Worm (Caenorhabditis elegans) whole organism, L1 larva: Measurements from ENCODE around the gene sor-1.

ENCODE experiments used
- C34B4.2 ChIP-seq: sonication (generic microtip); optimal IDR thresholded peaks from 2 replicates; lab custom pipeline; 2017; ENCODE audit warnings: mild to moderate bottlenecking, missing genetic modification characterization, missing compliant biosample characterization
- F16B12.6 ChIP-seq: fragments of 150-350 bp; optimal IDR thresholded peaks from 2 replicates; lab custom pipeline; 2014; ENCODE audit warnings: missing biosample characterization, missing genetic modification characterization
- aha-1 ChIP-seq: fragments of 150-350 bp; optimal IDR thresholded peaks from 2 replicates; lab custom pipeline; 2014; ENCODE audit warnings: missing biosample characterization, missing genetic modification characterization
- aly-2 ChIP-seq: fragments of 150-350 bp; optimal IDR thresholded peaks from 2 replicates; lab custom pipeline; 2014; ENCODE audit warnings: missing biosample characterization, missing genetic modification characterization
- ama-1 ChIP-seq: fragments of 150-350 bp; optimal IDR thresholded peaks from 2 replicates; lab custom pipeline; 2014
- ceh-82 ChIP-seq, 3 experiments: fragments of 150-350 bp in 1 of 3; sonication (generic microtip) in 2 of 3; optimal IDR thresholded peaks; 2 replicates each; lab custom pipeline; 2014 to 2017; ENCODE audit warnings: missing biosample characterization in 3 of 3, missing genetic modification characterization in 3 of 3
- ceh-90 ChIP-seq: sonication (generic microtip); optimal IDR thresholded peaks from 2 replicates; lab custom pipeline; 2016; ENCODE audit warnings: missing genetic modification characterization, missing compliant biosample characterization
- ces-1 ChIP-seq: fragments of 150-350 bp; optimal IDR thresholded peaks from 2 replicates; lab custom pipeline; 2014; ENCODE audit warnings: missing biosample characterization, missing genetic modification reagents, missing genetic modification characterization
- dsc-1 ChIP-seq: sonication (generic microtip); optimal IDR thresholded peaks from 2 replicates; lab custom pipeline; 2016; ENCODE audit warnings: mild to moderate bottlenecking, missing genetic modification characterization, missing compliant biosample characterization
- efl-1 ChIP-seq, 4 experiments: fragments of 150-350 bp; optimal IDR thresholded peaks in 3 of 4; peaks in 1 of 4; 1 replicate in 1 of 4; 2 replicates in 3 of 4; lab custom pipeline; 2014; ENCODE audit warnings: missing biosample characterization in 2 of 4, missing genetic modification characterization in 2 of 4, missing genetic modification reagents in 2 of 4
- egl-27 ChIP-seq, 2 experiments: fragments of 150-350 bp in 1 of 2; sonication (generic microtip); optimal IDR thresholded peaks; 3 replicates each; lab custom pipeline; 2017 to 2018; ENCODE audit warnings: missing biosample characterization in 2 of 2, missing genetic modification characterization in 2 of 2, missing genetic modification reagents in 2 of 2
- elt-3 ChIP-seq, 6 experiments: fragments of 150-350 bp in 1 of 6; sonication (generic microtip); optimal IDR thresholded peaks; 2 replicates each; lab custom pipeline; 2017 to 2018; ENCODE audit warnings: missing biosample characterization in 6 of 6, missing genetic modification characterization in 6 of 6, inconsistent platforms in 1 of 6
- ets-5 ChIP-seq: fragments of 200-800 bp; sonication (Bioruptor generic); IDR thresholded peaks from 2 replicates; pipeline ENCODE4 v1.3.6; 2022; ENCODE audit warnings: missing genetic modification characterization, missing compliant biosample characterization
- fkh-10 ChIP-seq: sonication (generic microtip); optimal IDR thresholded peaks from 2 replicates; lab custom pipeline; 2017; ENCODE audit warnings: missing biosample characterization, missing genetic modification reagents, missing genetic modification characterization
- fos-1 ChIP-seq: fragments of 150-350 bp; optimal IDR thresholded peaks from 2 replicates; lab custom pipeline; 2014; ENCODE audit warnings: missing biosample characterization, missing genetic modification characterization
- grh-1 ChIP-seq: fragments of 200-800 bp; sonication (Bioruptor generic); IDR thresholded peaks from 2 replicates; pipeline ENCODE4 v1.3.6; 2022; ENCODE audit warnings: missing genetic modification reagents, missing genetic modification characterization, missing compliant biosample characterization
- irx-1 ChIP-seq: sonication (generic microtip); optimal IDR thresholded peaks from 2 replicates; lab custom pipeline; 2016; ENCODE audit warnings: missing genetic modification characterization, missing compliant biosample characterization
- isw-1 ChIP-seq: fragments of 200-800 bp; sonication (Bioruptor generic); IDR thresholded peaks from 2 replicates; pipeline ENCODE4 v1.3.6; 2022; ENCODE audit warnings: missing genetic modification characterization, missing compliant biosample characterization
- jun-1 ChIP-seq: fragments of 150-350 bp; optimal IDR thresholded peaks from 2 replicates; lab custom pipeline; 2014; ENCODE audit warnings: missing biosample characterization, missing genetic modification reagents, missing genetic modification characterization
- lin-15B ChIP-seq: fragments of 150-350 bp; sonication (generic microtip); optimal IDR thresholded peaks from 3 replicates; lab custom pipeline; 2014; ENCODE audit warnings: missing biosample characterization, missing genetic modification characterization
- lsy-2 ChIP-seq, 2 experiments: fragments of 150-350 bp; optimal IDR thresholded peaks; 2 replicates each; lab custom pipeline; 2014; ENCODE audit warnings: missing biosample characterization in 2 of 2, missing genetic modification characterization in 2 of 2
- mdl-1 ChIP-seq, 2 experiments: fragments of 150-350 bp; optimal IDR thresholded peaks; 2 replicates each; lab custom pipeline; 2014 to 2017; ENCODE audit warnings: missing biosample characterization in 2 of 2, missing genetic modification characterization in 2 of 2, inconsistent platforms in 1 of 2
- mef-2 ChIP-seq: fragments of 150-350 bp; optimal IDR thresholded peaks from 2 replicates; lab custom pipeline; 2014; ENCODE audit warnings: missing biosample characterization, missing genetic modification characterization
- mep-1 ChIP-seq: fragments of 150-350 bp; optimal IDR thresholded peaks from 2 replicates; lab custom pipeline; 2014; ENCODE audit warnings: missing biosample characterization, missing genetic modification characterization
- nhr-11 ChIP-seq: fragments of 150-350 bp; optimal IDR thresholded peaks from 2 replicates; lab custom pipeline; 2014; ENCODE audit warnings: missing biosample characterization, missing genetic modification characterization
- nhr-12 ChIP-seq: sonication (generic microtip); optimal IDR thresholded peaks from 2 replicates; lab custom pipeline; 2017; ENCODE audit warnings: missing biosample characterization, missing genetic modification characterization
- nhr-20 ChIP-seq: sonication (generic microtip); optimal IDR thresholded peaks from 2 replicates; lab custom pipeline; 2016; ENCODE audit warnings: mild to moderate bottlenecking, missing genetic modification characterization, missing compliant biosample characterization
- nhr-237 ChIP-seq: fragments of 150-350 bp; optimal IDR thresholded peaks from 2 replicates; lab custom pipeline; 2014; ENCODE audit warnings: missing biosample characterization, missing genetic modification characterization
- nhr-28 ChIP-seq: fragments of 150-350 bp; optimal IDR thresholded peaks from 2 replicates; lab custom pipeline; 2014; ENCODE audit warnings: missing biosample characterization, missing genetic modification characterization
- nhr-76 ChIP-seq: sonication (generic microtip); optimal IDR thresholded peaks from 2 replicates; lab custom pipeline; 2017; ENCODE audit warnings: missing biosample characterization, missing genetic modification characterization
- nhr-77 ChIP-seq: fragments of 150-350 bp; optimal IDR thresholded peaks from 2 replicates; lab custom pipeline; 2014; ENCODE audit warnings: missing biosample characterization, missing genetic modification characterization
- pax-3 ChIP-seq: fragments of 200-800 bp; sonication (Bioruptor generic); optimal IDR thresholded peaks from 2 replicates; lab custom pipeline; 2018; ENCODE audit warnings: mild to moderate bottlenecking, missing genetic modification characterization, moderate library complexity, missing compliant biosample characterization
- pqm-1 ChIP-seq: sonication (generic microtip); optimal IDR thresholded peaks from 3 replicates; lab custom pipeline; 2017; ENCODE audit warnings: missing biosample characterization, missing genetic modification characterization
- rnt-1 ChIP-seq: sonication (generic microtip); optimal IDR thresholded peaks from 2 replicates; lab custom pipeline; 2016; ENCODE audit warnings: mild to moderate bottlenecking, missing genetic modification characterization, moderate library complexity, missing compliant biosample characterization
- skn-1 ChIP-seq: fragments of 150-350 bp; optimal IDR thresholded peaks from 2 replicates; lab custom pipeline; 2014; ENCODE audit warnings: missing biosample characterization, missing genetic modification characterization
- snu-23 ChIP-seq: sonication (generic microtip); optimal IDR thresholded peaks from 2 replicates; lab custom pipeline; 2016; ENCODE audit warnings: missing genetic modification characterization, missing compliant biosample characterization
- sup-37 ChIP-seq: fragments of 200-800 bp; sonication (Bioruptor generic); optimal IDR thresholded peaks from 2 replicates; lab custom pipeline; 2018; ENCODE audit warnings: mild to moderate bottlenecking, missing genetic modification characterization, missing compliant biosample characterization
- swsn-7 ChIP-seq: sonication (generic microtip); optimal IDR thresholded peaks from 2 replicates; lab custom pipeline; 2016; ENCODE audit warnings: missing genetic modification characterization, missing compliant biosample characterization
- unc-62 ChIP-seq: fragments of 150-350 bp; optimal IDR thresholded peaks from 2 replicates; lab custom pipeline; 2014; ENCODE audit warnings: missing biosample characterization, missing genetic modification reagents, missing genetic modification characterization
- unc-86 ChIP-seq: sonication (generic microtip); optimal IDR thresholded peaks from 2 replicates; lab custom pipeline; 2016; ENCODE audit warnings: missing genetic modification characterization, missing compliant biosample characterization
- unc-98 ChIP-seq: fragments of 200-800 bp; sonication (Bioruptor generic); IDR thresholded peaks from 2 replicates; pipeline ENCODE4 v1.3.6; 2022; ENCODE audit warnings: missing genetic modification characterization, missing compliant biosample characterization
- vab-15 ChIP-seq: sonication (generic microtip); optimal IDR thresholded peaks from 2 replicates; lab custom pipeline; 2017; ENCODE audit warnings: missing genotype, mild to moderate bottlenecking, missing genetic modification characterization, missing compliant biosample characterization
- xbp-1 ChIP-seq: sonication (generic microtip); optimal IDR thresholded peaks from 2 replicates; lab custom pipeline; 2016; ENCODE audit warnings: missing genetic modification characterization, missing compliant biosample characterization
- zag-1 ChIP-seq: fragments of 150-350 bp; optimal IDR thresholded peaks from 2 replicates; lab custom pipeline; 2014; ENCODE audit warnings: missing biosample characterization, missing genetic modification characterization
- zip-4 ChIP-seq: fragments of 200-800 bp; sonication (Bioruptor generic); optimal IDR thresholded peaks from 2 replicates; lab custom pipeline; 2018; ENCODE audit warnings: mild to moderate bottlenecking, missing genetic modification characterization, moderate library complexity, missing compliant biosample characterization
- ztf-4 ChIP-seq: fragments of 150-350 bp; optimal IDR thresholded peaks from 2 replicates; lab custom pipeline; 2014; ENCODE audit warnings: missing biosample characterization, missing genetic modification characterization

Gene sor-1

DNA sequence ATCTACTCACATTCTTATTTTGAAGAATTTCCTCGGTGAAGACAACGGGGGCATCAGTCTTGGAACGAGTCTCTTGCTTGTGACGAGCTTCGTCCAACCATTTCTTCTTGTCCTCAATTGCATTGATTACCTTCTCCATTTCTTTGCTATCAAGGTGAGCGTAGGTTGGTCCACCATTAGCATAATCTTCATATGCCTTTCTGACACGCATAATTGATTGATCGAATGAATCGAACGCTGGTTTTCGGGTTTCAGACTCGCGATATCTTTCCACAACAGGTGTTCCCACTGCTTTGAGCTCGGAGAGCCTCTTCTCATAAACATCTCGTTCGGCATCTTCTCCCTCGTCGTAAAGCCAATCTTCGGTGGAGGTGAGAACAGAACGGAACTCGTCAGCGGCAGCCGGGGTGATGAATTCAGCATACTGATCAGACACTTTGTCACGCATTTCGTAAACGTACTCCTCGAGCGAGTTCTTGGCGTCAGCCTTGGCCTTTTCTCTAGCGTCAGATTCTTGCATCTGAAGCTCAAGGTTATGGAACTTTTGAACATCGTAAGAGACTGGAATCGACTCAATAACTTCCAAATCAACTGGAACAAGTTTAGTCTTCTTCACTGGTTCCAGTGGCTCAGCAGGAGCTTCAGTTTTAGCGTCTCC lies 26.6 kb downstream of the sor-1 start:
- TF ChIP-seq lsy-2 (tag; optimal IDR thresholded peaks at IDR 0.05; lab: Kevin White, UChicago) (no peak), nhr-76 (tag; lab: Kevin White, UChicago) (no peak), zag-1 (tag; lab: Kevin White, UChicago) (no peak), ceh-82 (tag; optimal IDR thresholded peaks at IDR 0.05; lab: Kevin White, UChicago) (no peak), zip-4 (GFP tag; lab: Kevin White, UChicago) (no peak), mep-1 (tag; lab: Kevin White, UChicago) (no peak), ama-1 (lab: Kevin White, UChicago) (peak; percentile 70), snu-23 (no peak), nhr-12 (tag; lab: Kevin White, UChicago) (no peak), isw-1 (GFP tag; lab: Robert Waterston, UW) (no peak), rnt-1 (tag; lab: Kevin White, UChicago) (no peak), pax-3 (no peak), mef-2 (tag; lab: Kevin White, UChicago) (no peak), unc-86 (no peak), aly-2 (peak; percentile 54), skn-1 (tag; lab: Kevin White, UChicago) (peak; percentile 30), elt-3 (tag; optimal IDR thresholded peaks at IDR 0.05; lab: Kevin White, UChicago) (no peak), nhr-28 (no peak), egl-27 (tag; optimal IDR thresholded peaks at IDR 0.05; lab: Kevin White, UChicago) (no peak), xbp-1 (tag; lab: Kevin White, UChicago) (no peak), ets-5 (GFP tag; lab: Robert Waterston, UW) (no peak), C34B4.2 (tag; lab: Kevin White, UChicago) (no peak), nhr-237 (tag; lab: Kevin White, UChicago) (no peak), ces-1 (GFP tag; lab: Kevin White, UChicago) (no peak), nhr-11 (no peak)

DNA sequence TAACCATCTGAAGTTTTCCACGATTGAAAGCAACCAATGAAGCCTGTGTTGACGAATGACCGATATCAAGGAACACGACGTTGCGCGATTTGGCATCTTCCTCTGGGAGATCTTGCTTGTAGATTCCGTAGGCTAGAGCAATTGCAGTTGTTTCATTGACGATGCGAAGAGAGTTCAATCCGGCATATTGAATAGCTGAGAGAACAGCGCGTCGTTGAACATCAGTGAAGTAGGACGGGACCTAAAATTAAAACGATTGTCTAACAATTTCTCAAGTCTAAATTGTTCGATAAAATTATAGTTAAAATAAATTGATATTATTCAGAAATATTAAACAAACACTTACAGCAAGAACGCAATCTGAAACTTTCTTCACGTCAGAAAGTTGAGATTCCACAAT lies 28.1 kb downstream of the sor-1 start:
- TF ChIP-seq nhr-28 (no peak), unc-62 (GFP tag; lab: Kevin White, UChicago) (no peak), elt-3 (tag; optimal IDR thresholded peaks at IDR 0.05; lab: Kevin White, UChicago) (no peak), mep-1 (tag; lab: Kevin White, UChicago) (peak; percentile 53), swsn-7 (tag; lab: Kevin White, UChicago) (no peak), efl-1 (optimal IDR thresholded peaks at IDR 0.05; lab: Kevin White, UChicago) (no peak), efl-1 (GFP tag; optimal IDR thresholded peaks at IDR 0.05 in 1 of 2; lab: Kevin White, UChicago) (no peak)

DNA sequence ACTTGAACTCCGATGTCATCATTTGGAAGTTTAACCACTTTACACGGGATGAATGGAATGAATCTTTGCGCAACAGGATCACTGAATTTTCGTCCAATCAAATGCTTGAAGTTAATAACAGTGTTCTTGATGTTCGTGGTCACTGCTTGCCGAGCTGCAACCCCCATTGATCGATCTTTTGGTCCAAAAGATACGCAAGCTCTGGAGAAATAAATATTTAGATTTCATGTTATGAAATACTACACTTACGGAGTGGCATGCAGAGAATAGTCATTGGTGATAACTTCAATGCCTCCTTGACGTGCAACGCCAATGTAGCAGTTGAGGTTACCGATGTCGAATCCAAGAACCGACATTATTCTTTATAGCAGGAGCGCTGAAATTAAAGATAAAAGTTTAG lies 28.6 kb downstream of the sor-1 start, which contains the start of gene hsp-110:
TSS of gene hsp-110 (minus strand) at position 376 of the 400 bp plus-strand sequence.
- TF ChIP-seq nhr-77 (tag; lab: Kevin White, UChicago) (no peak), dsc-1 (tag; lab: Kevin White, UChicago) (no peak), fkh-10 (no peak)

DNA sequence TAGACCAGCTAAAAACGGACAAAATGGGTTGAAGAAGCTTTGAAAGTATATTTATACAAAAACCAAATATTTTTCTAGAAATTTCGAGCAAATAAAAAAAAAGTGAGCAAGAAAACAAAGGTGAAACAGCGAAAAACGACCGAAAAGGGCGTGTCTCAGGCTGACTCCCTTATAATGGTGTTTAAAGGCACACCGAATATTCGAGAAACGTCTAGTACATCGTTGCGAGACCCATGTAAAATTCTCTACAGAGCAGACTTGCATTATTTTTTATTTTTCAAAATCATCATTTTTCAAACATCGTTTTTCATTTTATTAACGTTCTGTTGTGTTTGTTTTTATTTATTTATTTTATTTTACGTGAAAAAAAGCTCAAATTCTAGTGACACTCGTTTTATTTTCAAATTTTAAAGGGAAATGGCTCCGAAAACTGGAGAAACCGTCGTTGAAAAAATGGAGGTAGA lies 29.0 kb downstream of the sor-1 start, which contains the start of gene rpn-3:
TSS of gene rpn-3 (plus strand) at position 414 of the 464 bp plus-strand sequence.
- TF ChIP-seq aha-1 (tag; lab: Kevin White, UChicago) (peak; percentile 71), sup-37 (GFP tag; lab: Kevin White, UChicago) (peak; percentile 83), irx-1 (tag; lab: Kevin White, UChicago) (peak; percentile 92), C34B4.2 (tag; lab: Kevin White, UChicago) (no peak), ztf-4 (tag; lab: Kevin White, UChicago) (peak; percentile 98), vab-15 (tag; lab: Kevin White, UChicago) (peak; percentile 43), ets-5 (GFP tag; lab: Robert Waterston, UW) (no peak), ces-1 (GFP tag; lab: Kevin White, UChicago) (no peak), jun-1 (tag; lab: Kevin White, UChicago) (peak; percentile 93), lin-15B (tag; lab: Kevin White, UChicago) (peak; percentile 96), zip-4 (GFP tag; lab: Kevin White, UChicago) (peak; percentile 89), nhr-20 (tag; lab: Kevin White, UChicago) (peak; percentile 98), grh-1 (GFP tag; lab: Robert Waterston, UW) (peak; percentile 91), mdl-1 (tag; optimal IDR thresholded peaks at IDR 0.05; lab: Kevin White, UChicago) (peak in 1 of 2 experiments; percentile 85), ama-1 (lab: Kevin White, UChicago) (peak; percentile 77), F16B12.6 (tag; lab: Kevin White, UChicago) (peak; percentile 23), fos-1 (tag; lab: Kevin White, UChicago) (peak; percentile 96), pax-3 (peak; percentile 89), swsn-7 (tag; lab: Kevin White, UChicago) (peak; percentile 98), ceh-90 (peak; percentile 61), elt-3 (tag; optimal IDR thresholded peaks at IDR 0.05; lab: Kevin White, UChicago) (peak in 5 of 6 experiments; percentile 27 to 95 (median 90)), efl-1 (optimal IDR thresholded peaks at IDR 0.05; lab: Kevin White, UChicago) (peak; percentile 93 to 95), efl-1 (GFP tag; optimal IDR thresholded peaks at IDR 0.05 in 1 of 2; lab: Kevin White, UChicago) (peak; percentile 87 to 98), pqm-1 (tag; lab: Kevin White, UChicago) (peak; percentile 53), nhr-11 (peak; percentile 93), unc-98 (peak; percentile 65; the same call in 1 of the 2 replicates)
